Worm (Caenorhabditis elegans) whole organism, L3 larva: ENCODE data around the gene C13F10.5.

Experiments
- lin-39 ChIP-seq: fragments of 150-350 bp; optimal IDR thresholded peaks from 2 replicates; lab custom pipeline; 2018; ENCODE audit warnings: missing biosample characterization, missing genetic modification reagents, missing genetic modification characterization
- nhr-11 ChIP-seq: fragments of 150-350 bp; optimal IDR thresholded peaks from 2 replicates; lab custom pipeline; 2014; ENCODE audit warnings: missing biosample characterization, missing genetic modification characterization
- nhr-76 ChIP-seq: fragments of 150-350 bp; sonication (generic microtip); optimal IDR thresholded peaks from 5 replicates; lab custom pipeline; 2014; ENCODE audit warnings: missing biosample characterization, missing genetic modification characterization
- skn-1 ChIP-seq: fragments of 150-350 bp; optimal IDR thresholded peaks from 2 replicates; lab custom pipeline; 2014; ENCODE audit warnings: missing biosample characterization, missing genetic modification characterization
- ztf-11 ChIP-seq: fragments of 150-350 bp; optimal IDR thresholded peaks from 2 replicates; lab custom pipeline; 2014; ENCODE audit warnings: missing biosample characterization, missing genetic modification characterization

DNA sequence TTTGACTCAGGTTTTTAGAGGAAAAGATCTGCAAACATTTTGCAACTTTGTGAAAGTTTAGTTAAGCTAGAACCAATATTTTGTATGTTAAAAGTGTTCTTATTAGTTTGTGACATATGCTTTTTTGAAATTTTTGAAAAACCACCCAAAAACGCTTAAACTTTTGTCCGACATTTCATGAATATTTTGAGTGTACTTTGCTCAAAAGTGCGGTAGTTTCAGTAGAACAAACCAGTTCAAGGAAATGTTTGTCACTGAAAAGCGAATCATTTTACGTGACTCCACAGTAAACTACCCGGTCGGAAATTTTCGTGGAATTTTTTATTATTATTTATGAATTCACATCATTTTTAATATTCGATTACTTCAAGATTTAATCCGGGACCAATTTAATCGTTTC lies 34.3 kb downstream of the C13F10.5 start, which contains the start of gene pitr-5:
- TF ChIP-seq skn-1 (no peak), lin-39 (tag; lab: Kevin White, UChicago) (no peak), nhr-76 (tag; lab: Kevin White, UChicago) (no peak), ztf-11 (tag; lab: Kevin White, UChicago) (no peak), nhr-11 (no peak)
